Worm (Caenorhabditis elegans) whole organism, young adult: ENCODE results near the gene C08D8.7.

Experiments used
- D2030.7 ChIP-seq: fragments of 200-800 bp; sonication (Bioruptor generic); IDR thresholded peaks from 2 replicates; pipeline ENCODE4 v1.3.6; 2022; ENCODE audit warnings: missing genetic modification reagents, missing genetic modification characterization, missing compliant biosample characterization
- F33H1.4 ChIP-seq: fragments of 200-800 bp; sonication (Bioruptor generic); IDR thresholded peaks from 2 replicates; pipeline ENCODE4 v1.3.6; 2022; ENCODE audit warnings: missing genetic modification reagents, missing genetic modification characterization, missing compliant biosample characterization
- F55B11.4 ChIP-seq: sonication (generic microtip); optimal IDR thresholded peaks from 2 replicates; lab custom pipeline; 2016; ENCODE audit warnings: missing compliant biosample characterization, missing genetic modification characterization, borderline replicate concordance; ENCODE audit not compliant: insufficient read depth
- F57A8.1 ChIP-seq: fragments of 200-800 bp; sonication (Bioruptor generic); optimal IDR thresholded peaks from 2 replicates; lab custom pipeline; 2018; ENCODE audit warnings: mild to moderate bottlenecking, missing genetic modification characterization, moderate library complexity, missing compliant biosample characterization
- F57C9.4 ChIP-seq: sonication (generic microtip); optimal IDR thresholded peaks from 2 replicates; lab custom pipeline; 2017; ENCODE audit warnings: mild to moderate bottlenecking, missing genetic modification characterization, missing compliant biosample characterization
- K12H6.12 ChIP-seq: fragments of 200-800 bp; sonication (Bioruptor generic); optimal IDR thresholded peaks from 2 replicates; lab custom pipeline; 2018; ENCODE audit warnings: mild to moderate bottlenecking, missing genetic modification characterization, missing compliant biosample characterization
- Y53F4B.3 ChIP-seq: fragments of 200-800 bp; sonication (Bioruptor generic); IDR thresholded peaks from 2 replicates; pipeline ENCODE4 v1.3.6; 2022; ENCODE audit warnings: missing genetic modification reagents, missing genetic modification characterization, missing compliant biosample characterization
- Y79H2A.3 ChIP-seq: fragments of 200-800 bp; sonication (Bioruptor generic); conservative IDR thresholded peaks from 2 replicates; pipeline ENCODE4 v1.3.6; 2022; ENCODE audit warnings: missing genetic modification reagents, missing genetic modification characterization, missing compliant biosample characterization
- ama-1 ChIP-seq, 3 experiments: fragments of 150-350 bp in 1 of 3; sonication (generic microtip) in 2 of 3; optimal IDR thresholded peaks; 2 replicates each; lab custom pipeline; 2014 to 2018; ENCODE audit warnings: missing biosample characterization in 2 of 3, missing genetic modification characterization in 2 of 3, missing genetic modification reagents in 2 of 3
- bed-2 ChIP-seq: fragments of 200-800 bp; sonication (Bioruptor generic); IDR thresholded peaks from 2 replicates; pipeline ENCODE4 v1.3.6; 2022; ENCODE audit warnings: missing genetic modification reagents, missing genetic modification characterization, missing compliant biosample characterization
- ceh-79 ChIP-seq: sonication (generic microtip); optimal IDR thresholded peaks from 2 replicates; lab custom pipeline; 2017; ENCODE audit warnings: mild to moderate bottlenecking, missing genetic modification characterization, missing compliant biosample characterization
- efl-1 ChIP-seq: fragments of 150-350 bp; optimal IDR thresholded peaks from 2 replicates; lab custom pipeline; 2014; ENCODE audit warnings: missing biosample characterization, missing genetic modification reagents, missing genetic modification characterization
- egl-18 ChIP-seq: fragments of 200-800 bp; sonication (Bioruptor generic); IDR thresholded peaks from 2 replicates; pipeline ENCODE4 v1.3.6; 2022; ENCODE audit warnings: missing genetic modification reagents, missing genetic modification characterization, missing compliant biosample characterization
- ekl-4 ChIP-seq: fragments of 200-800 bp; sonication (Bioruptor generic); IDR thresholded peaks from 2 replicates; pipeline ENCODE4 v1.3.6; 2022; ENCODE audit warnings: missing genetic modification reagents, missing genetic modification characterization, missing compliant biosample characterization
- him-1 ChIP-seq: sonication (generic microtip); optimal IDR thresholded peaks from 2 replicates; lab custom pipeline; 2016; ENCODE audit warnings: missing genotype, missing genetic modification reagents, missing genetic modification characterization, missing compliant biosample characterization
- hlh-12 ChIP-seq: sonication (generic microtip); optimal IDR thresholded peaks from 2 replicates; lab custom pipeline; 2016; ENCODE audit warnings: missing genetic modification characterization, missing compliant biosample characterization
- hrde-1 ChIP-seq: sonication (generic microtip); optimal IDR thresholded peaks from 2 replicates; lab custom pipeline; 2016; ENCODE audit warnings: missing genetic modification characterization, mild to moderate bottlenecking, missing compliant biosample characterization, moderate library complexity, missing genotype, missing genetic modification reagents, borderline replicate concordance
- lag-1 ChIP-seq: fragments of 200-800 bp; sonication (Bioruptor generic); IDR thresholded peaks from 2 replicates; pipeline ENCODE4 v1.3.6; 2022; ENCODE audit warnings: missing genetic modification reagents, missing genetic modification characterization, missing compliant biosample characterization
- lir-1 ChIP-seq: fragments of 200-800 bp; sonication (Bioruptor generic); conservative IDR thresholded peaks from 2 replicates; pipeline ENCODE4 v1.3.6; 2022; ENCODE audit warnings: missing genetic modification reagents, missing genetic modification characterization, missing compliant biosample characterization
- lsl-1 ChIP-seq: fragments of 200-800 bp; sonication (Bioruptor generic); optimal IDR thresholded peaks from 2 replicates; lab custom pipeline; 2018; ENCODE audit warnings: mild to moderate bottlenecking, missing genetic modification characterization, moderate library complexity, missing compliant biosample characterization
- madf-6 ChIP-seq: fragments of 200-800 bp; sonication (Bioruptor generic); IDR thresholded peaks from 2 replicates; pipeline ENCODE4 v1.3.6; 2022; ENCODE audit warnings: missing genetic modification reagents, missing genetic modification characterization, missing compliant biosample characterization
- madf-8 ChIP-seq: fragments of 200-800 bp; sonication (Bioruptor generic); conservative IDR thresholded peaks from 2 replicates; pipeline ENCODE4 v1.3.6; 2022; ENCODE audit warnings: missing genetic modification reagents, missing genetic modification characterization, missing compliant biosample characterization
- mes-4 ChIP-seq: sonication (generic microtip); optimal IDR thresholded peaks from 2 replicates; lab custom pipeline; 2016; ENCODE audit warnings: missing genotype, missing genetic modification characterization, missing compliant biosample characterization
- nhr-179 ChIP-seq: sonication (generic microtip); optimal IDR thresholded peaks from 2 replicates; lab custom pipeline; 2016; ENCODE audit warnings: mild to moderate bottlenecking, missing genetic modification characterization, missing compliant biosample characterization
- pbrm-1 ChIP-seq: fragments of 200-800 bp; sonication (Bioruptor generic); IDR thresholded peaks from 2 replicates; pipeline ENCODE4 v1.3.6; 2022; ENCODE audit warnings: missing genetic modification reagents, missing genetic modification characterization, missing compliant biosample characterization
- rpc-1 ChIP-seq, 2 experiments: fragments of 150-350 bp in 1 of 2; sonication (generic microtip) in 1 of 2; optimal IDR thresholded peaks; 2 replicates each; lab custom pipeline; 2014 to 2018; ENCODE audit warnings: missing biosample characterization in 1 of 2, missing genetic modification characterization in 1 of 2, missing genetic modification reagents in 1 of 2, missing genotype in 1 of 2
- snpc-1.3 ChIP-seq: sonication (generic microtip); optimal IDR thresholded peaks from 2 replicates; lab custom pipeline; 2017; ENCODE audit warnings: missing genetic modification characterization, mild to moderate bottlenecking, missing compliant biosample characterization, antibody characterized with exemption, moderate library complexity, missing genotype, missing genetic modification reagents; ENCODE audit not compliant: insufficient read depth
- snpc-3.4 ChIP-seq: sonication (generic microtip); optimal IDR thresholded peaks from 2 replicates; lab custom pipeline; 2017; ENCODE audit warnings: missing genetic modification characterization, mild to moderate bottlenecking, missing compliant biosample characterization, antibody characterized with exemption, moderate library complexity, missing genotype, missing genetic modification reagents
- tbp1 ChIP-seq: fragments of 200-800 bp; sonication (Bioruptor generic); optimal IDR thresholded peaks from 2 replicates; lab custom pipeline; 2018; ENCODE audit warnings: mild to moderate bottlenecking, missing genetic modification characterization, missing compliant biosample characterization
- xnd-1 ChIP-seq: sonication (generic microtip); optimal IDR thresholded peaks from 2 replicates; lab custom pipeline; 2016; ENCODE audit warnings: missing genotype, missing genetic modification reagents, missing genetic modification characterization, missing compliant biosample characterization
- ztf-18 ChIP-seq: sonication (generic microtip); optimal IDR thresholded peaks from 2 replicates; lab custom pipeline; 2016; ENCODE audit warnings: missing genotype, mild to moderate bottlenecking, missing genetic modification characterization, missing compliant biosample characterization
- ztf-22 ChIP-seq: fragments of 200-800 bp; sonication (Bioruptor generic); optimal IDR thresholded peaks from 2 replicates; lab custom pipeline; 2018; ENCODE audit warnings: mild to moderate bottlenecking, missing genetic modification characterization, moderate library complexity, missing compliant biosample characterization

The C08D8.7 gene

DNA sequence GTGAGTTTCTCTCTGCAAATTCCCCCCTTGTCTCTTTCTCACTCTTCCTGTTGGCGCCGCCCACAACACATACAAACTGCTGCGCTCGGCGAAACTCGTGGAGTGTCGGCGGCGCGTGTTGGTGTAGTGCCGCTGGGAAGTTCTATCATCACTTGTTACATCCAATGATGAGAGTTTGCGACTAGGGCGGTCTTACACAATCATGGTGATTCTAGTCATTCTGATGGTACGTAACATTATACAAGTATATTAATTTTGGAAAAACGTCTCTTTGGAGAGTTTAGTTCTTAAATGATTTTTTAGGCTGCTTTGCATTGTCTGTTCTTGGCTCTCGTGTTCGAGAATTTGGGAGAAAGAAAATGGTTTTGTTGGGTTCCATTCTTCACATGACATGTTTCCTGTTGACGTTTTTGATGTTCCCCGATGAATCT lies 8.0 kb downstream of the C08D8.7 start (continued):
- TF ChIP-seq lir-1 (GFP tag; lab: Robert Waterston, UW) = 0 out of 2 replicates have a peak, but pooled peaks have one; percentile 10
- no peak for TF ChIP-seq F57C9.4 (tag; lab: Kevin White, UChicago)
- TF ChIP-seq hlh-12 (tag; lab: Kevin White, UChicago) = no peak
- peak; percentile 99 for TF ChIP-seq pbrm-1 (GFP tag; lab: Robert Waterston, UW)
- TF ChIP-seq mes-4 (tag; lab: Kevin White, UChicago) = peak; percentile 49
- no peak for TF ChIP-seq Y79H2A.3
- no peak for TF ChIP-seq ceh-79 (tag; lab: Kevin White, UChicago)
- 0 out of 2 replicates have a peak, but pooled peaks have one; percentile 16 for TF ChIP-seq bed-2 (GFP tag; lab: Robert Waterston, UW)

DNA sequence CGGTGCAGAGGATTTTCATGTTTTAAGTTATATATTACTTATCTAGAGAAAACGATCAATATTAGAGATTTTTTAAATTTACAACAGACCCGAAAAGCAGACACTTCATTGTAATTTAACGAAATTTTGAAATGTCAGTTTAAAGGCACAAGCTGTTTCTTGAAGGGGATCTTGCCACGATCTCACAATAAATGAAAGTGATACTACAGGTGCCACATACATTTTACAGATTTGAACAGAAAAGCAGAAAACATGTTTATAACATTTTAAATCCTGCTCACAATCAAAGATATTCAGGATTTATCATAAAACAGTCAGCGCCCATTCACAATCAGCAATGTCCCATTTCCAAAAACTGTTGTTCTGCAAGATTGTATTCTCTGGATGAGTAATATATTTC lies 8.9 kb downstream of the C08D8.7 start:
- no peak for TF ChIP-seq lir-1 (GFP tag; lab: Robert Waterston, UW)
- no peak for TF ChIP-seq rpc-1 (optimal IDR thresholded peaks at IDR 0.05; lab: Kevin White, UChicago)
- TF ChIP-seq rpc-1 (tag; optimal IDR thresholded peaks at IDR 0.05; lab: Kevin White, UChicago) = no peak
- no peak for TF ChIP-seq egl-18 (GFP tag; lab: Robert Waterston, UW)
- no peak for TF ChIP-seq madf-6 (GFP tag; lab: Robert Waterston, UW)
- no peak for TF ChIP-seq K12H6.12 (tag; lab: Kevin White, UChicago)
- TF ChIP-seq him-1 (tag; lab: Kevin White, UChicago) = no peak

DNA sequence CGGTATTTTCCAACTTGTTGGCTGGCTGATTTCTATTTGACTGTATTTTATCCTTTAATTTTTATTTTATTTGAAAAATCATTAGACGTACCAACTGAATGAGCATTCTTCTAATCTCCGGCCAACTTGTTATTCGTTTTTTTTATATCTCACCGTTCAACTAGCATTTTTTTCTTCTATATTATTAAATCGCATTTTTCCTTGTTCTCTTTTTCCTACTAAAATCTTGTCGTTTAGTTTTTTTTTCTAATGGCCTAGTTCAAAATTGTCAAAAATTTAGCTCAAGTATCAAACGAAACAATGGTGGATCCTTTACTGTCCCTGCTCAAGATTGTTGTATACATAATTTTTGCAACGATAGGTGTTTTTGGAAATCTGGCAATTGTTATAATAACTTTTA lies 10.3 kb downstream of the C08D8.7 start, which contains the start of gene srsx-22:
Gene srsx-22 (plus strand): TSS at position 301 of the 400 bp plus-strand sequence.
- TF ChIP-seq tbp1 (GFP tag; lab: Kevin White, UChicago) (no peak), F55B11.4 (tag; lab: Kevin White, UChicago) (no peak), snpc-3.4 (tag; lab: Kevin White, UChicago) (no peak)

DNA sequence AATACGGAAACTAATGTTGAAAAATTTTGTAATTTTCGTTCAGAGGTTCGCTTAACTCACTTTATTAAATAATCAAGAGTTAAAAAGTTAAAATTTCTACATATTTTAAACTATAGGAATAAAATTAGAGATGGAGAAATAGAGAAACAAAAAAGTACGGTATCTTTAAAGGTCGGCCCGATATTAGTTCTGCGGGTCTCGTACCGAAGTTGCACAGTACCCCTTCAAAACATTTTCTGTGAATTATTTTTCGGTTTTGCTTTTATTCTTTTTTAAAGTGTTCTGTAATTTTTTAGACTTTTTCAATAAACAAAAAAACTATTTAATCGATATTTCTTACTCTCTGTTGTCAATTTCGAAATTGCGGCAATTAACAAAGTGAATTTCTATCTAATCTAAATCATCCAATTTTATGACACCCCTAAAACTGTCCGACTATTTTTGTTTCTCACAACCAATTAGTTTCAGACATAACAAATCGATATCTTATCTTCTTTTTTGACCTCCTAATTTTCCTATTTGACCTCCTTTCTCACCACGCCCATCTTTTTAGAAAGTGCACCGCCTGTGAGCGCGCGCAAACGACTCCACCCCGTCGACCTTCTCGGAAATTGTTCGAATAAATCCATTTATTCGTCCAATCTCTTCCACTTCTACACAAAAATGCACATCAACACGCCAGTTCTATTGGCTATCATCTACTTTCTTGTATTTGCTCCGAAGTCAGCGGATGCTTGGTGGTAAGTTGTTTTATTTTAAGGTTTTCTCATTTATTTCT lies 14.6 kb downstream of the C08D8.7 start, which contains the start of gene mom-2:
Gene mom-2 (plus strand): TSS at position 554 of the 778 bp plus-strand sequence.
- TF ChIP-seq ekl-4 (GFP tag; lab: Robert Waterston, UW) (no peak), lsl-1 (GFP tag; lab: Kevin White, UChicago) (peak; percentile 93), madf-6 (GFP tag; lab: Robert Waterston, UW) (peak; percentile 79), F33H1.4 (GFP tag; lab: Robert Waterston, UW) (peak; percentile 86), Y53F4B.3 (GFP tag; lab: Robert Waterston, UW) (no peak), ztf-18 (peak; percentile 38), ztf-22 (GFP tag; lab: Kevin White, UChicago) (no peak), hrde-1 (tag; lab: Kevin White, UChicago) (no peak), efl-1 (GFP tag; lab: Kevin White, UChicago) (peak; percentile 75), lag-1 (GFP tag; lab: Robert Waterston, UW) (no peak), xnd-1 (tag; lab: Kevin White, UChicago) (peak; percentile 81), nhr-179 (tag; lab: Kevin White, UChicago) (no peak), ama-1 (optimal IDR thresholded peaks at IDR 0.05; lab: Kevin White, UChicago) (no peak), ama-1 (GFP tag; optimal IDR thresholded peaks at IDR 0.05; lab: Kevin White, UChicago) (no peak), snpc-1.3 (tag; lab: Kevin White, UChicago) (peak; percentile 4), D2030.7 (GFP tag; lab: Robert Waterston, UW) (peak; percentile 29; the same call in 1 of the 2 replicates), F57A8.1 (no peak), madf-8 (GFP tag; lab: Robert Waterston, UW) (peak; percentile 32)
